Worm (Caenorhabditis elegans) whole organism, L3 larva: Measurements from ENCODE around the gene pqm-1.

Source experiments
- R02D3.7 ChIP-seq: fragments of 150-350 bp; optimal IDR thresholded peaks from 2 replicates; lab custom pipeline; 2014; ENCODE audit warnings: missing biosample characterization, missing genetic modification characterization
- ZK546.5 ChIP-seq: sonication (generic microtip); optimal IDR thresholded peaks from 2 replicates; lab custom pipeline; 2017; ENCODE audit warnings: missing biosample characterization, missing genetic modification characterization
- aly-2 ChIP-seq: fragments of 150-350 bp; optimal IDR thresholded peaks from 2 replicates; lab custom pipeline; 2014; ENCODE audit warnings: missing biosample characterization, missing genetic modification characterization
- ama-1 ChIP-seq: fragments of 150-350 bp; optimal IDR thresholded peaks from 2 replicates; lab custom pipeline; 2018
- ceh-16 ChIP-seq: sonication (generic microtip); optimal IDR thresholded peaks from 2 replicates; lab custom pipeline; 2017; ENCODE audit warnings: missing biosample characterization, missing genetic modification characterization
- ceh-9 ChIP-seq: sonication (generic microtip); optimal IDR thresholded peaks from 2 replicates; lab custom pipeline; 2018; ENCODE audit warnings: missing biosample characterization, missing genetic modification characterization
- daf-12 ChIP-seq: fragments of 150-350 bp; optimal IDR thresholded peaks from 2 replicates; lab custom pipeline; 2014; ENCODE audit warnings: missing biosample characterization, missing genetic modification reagents, missing genetic modification characterization
- egl-5 ChIP-seq: fragments of 150-350 bp; optimal IDR thresholded peaks from 2 replicates; lab custom pipeline; 2017; ENCODE audit warnings: missing biosample characterization, missing genetic modification reagents, missing genetic modification characterization, inconsistent platforms
- elt-1 ChIP-seq: fragments of 150-350 bp; optimal IDR thresholded peaks from 2 replicates; lab custom pipeline; 2014; ENCODE audit warnings: missing biosample characterization, missing genetic modification characterization
- elt-2 ChIP-seq: sonication (generic microtip); optimal IDR thresholded peaks from 2 replicates; lab custom pipeline; 2016; ENCODE audit warnings: missing genetic modification reagents, mild to moderate bottlenecking, missing genetic modification characterization, missing compliant biosample characterization
- elt-3 ChIP-seq, 3 experiments: fragments of 150-350 bp in 1 of 3; sonication (generic microtip) in 2 of 3; optimal IDR thresholded peaks; 2 replicates in 2 of 3; 4 replicates in 1 of 3; lab custom pipeline; 2014 to 2017; ENCODE audit warnings: missing biosample characterization in 3 of 3, missing genetic modification characterization in 3 of 3
- fkh-10 ChIP-seq: sonication (generic microtip); optimal IDR thresholded peaks from 2 replicates; lab custom pipeline; 2017; ENCODE audit warnings: missing biosample characterization, missing genetic modification reagents, missing genetic modification characterization
- fos-1 ChIP-seq: fragments of 150-350 bp; optimal IDR thresholded peaks from 2 replicates; lab custom pipeline; 2014; ENCODE audit warnings: missing biosample characterization, missing genetic modification characterization
- hmg-11 ChIP-seq: sonication (generic microtip); optimal IDR thresholded peaks from 2 replicates; lab custom pipeline; 2016; ENCODE audit warnings: missing genetic modification characterization, missing compliant biosample characterization
- jun-1 ChIP-seq: fragments of 150-350 bp; optimal IDR thresholded peaks from 2 replicates; lab custom pipeline; 2014; ENCODE audit warnings: missing biosample characterization, missing genetic modification reagents, missing genetic modification characterization
- lin-15B ChIP-seq: fragments of 150-350 bp; optimal IDR thresholded peaks from 2 replicates; lab custom pipeline; 2014; ENCODE audit warnings: missing biosample characterization, missing genetic modification characterization
- lin-39 ChIP-seq: fragments of 150-350 bp; optimal IDR thresholded peaks from 2 replicates; lab custom pipeline; 2018; ENCODE audit warnings: missing biosample characterization, missing genetic modification reagents, missing genetic modification characterization
- lsy-12 ChIP-seq: sonication (generic microtip); optimal IDR thresholded peaks from 2 replicates; lab custom pipeline; 2016; ENCODE audit warnings: mild to moderate bottlenecking, missing genetic modification characterization, missing compliant biosample characterization
- mdl-1 ChIP-seq: fragments of 150-350 bp; optimal IDR thresholded peaks from 2 replicates; lab custom pipeline; 2014; ENCODE audit warnings: missing biosample characterization, missing genetic modification characterization
- mml-1 ChIP-seq: fragments of 150-350 bp; sonication (generic microtip); optimal IDR thresholded peaks from 3 replicates; lab custom pipeline; 2014; ENCODE audit warnings: missing biosample characterization, missing genetic modification characterization
- nfya-1 ChIP-seq: sonication (generic microtip); optimal IDR thresholded peaks from 2 replicates; lab custom pipeline; 2017; ENCODE audit warnings: missing genetic modification characterization, mild to moderate bottlenecking, missing compliant biosample characterization, antibody characterized with exemption, moderate library complexity; ENCODE audit not compliant: insufficient read depth
- nhr-12 ChIP-seq: fragments of 150-350 bp; optimal IDR thresholded peaks from 2 replicates; lab custom pipeline; 2014; ENCODE audit warnings: missing biosample characterization, missing genetic modification characterization
- nhr-23 ChIP-seq: fragments of 150-350 bp; optimal IDR thresholded peaks from 2 replicates; lab custom pipeline; 2014; ENCODE audit warnings: missing biosample characterization, missing genetic modification reagents, missing genetic modification characterization
- nhr-237 ChIP-seq: fragments of 150-350 bp; optimal IDR thresholded peaks from 2 replicates; lab custom pipeline; 2014; ENCODE audit warnings: missing biosample characterization, missing genetic modification characterization
- nhr-25 ChIP-seq: sonication (generic microtip); optimal IDR thresholded peaks from 2 replicates; lab custom pipeline; 2017; ENCODE audit warnings: missing biosample characterization, missing genetic modification characterization
- nhr-28 ChIP-seq: fragments of 150-350 bp; optimal IDR thresholded peaks from 2 replicates; lab custom pipeline; 2014; ENCODE audit warnings: missing biosample characterization, missing genetic modification characterization
- nhr-43 ChIP-seq: sonication (generic microtip); optimal IDR thresholded peaks from 2 replicates; lab custom pipeline; 2016; ENCODE audit warnings: mild to moderate bottlenecking, missing genetic modification characterization, missing compliant biosample characterization; ENCODE audit not compliant: poor library complexity, severe bottlenecking
- nhr-67 ChIP-seq: fragments of 150-350 bp; optimal IDR thresholded peaks from 2 replicates; lab custom pipeline; 2014; ENCODE audit warnings: missing biosample characterization, missing genetic modification characterization
- nhr-76 ChIP-seq: fragments of 150-350 bp; sonication (generic microtip); optimal IDR thresholded peaks from 5 replicates; lab custom pipeline; 2014; ENCODE audit warnings: missing biosample characterization, missing genetic modification characterization
- nhr-77 ChIP-seq: fragments of 150-350 bp; optimal IDR thresholded peaks from 2 replicates; lab custom pipeline; 2014; ENCODE audit warnings: missing biosample characterization, missing genetic modification characterization
- pha-4 ChIP-seq: fragments of 150-350 bp; optimal IDR thresholded peaks from 2 replicates; lab custom pipeline; 2014; ENCODE audit warnings: missing biosample characterization, missing genetic modification reagents, missing genetic modification characterization
- pqm-1 ChIP-seq: fragments of 150-350 bp; optimal IDR thresholded peaks from 2 replicates; lab custom pipeline; 2017; ENCODE audit warnings: missing biosample characterization, missing genetic modification characterization, inconsistent platforms
- sea-2 ChIP-seq: fragments of 150-350 bp; sonication (generic microtip); optimal IDR thresholded peaks from 4 replicates; lab custom pipeline; 2014; ENCODE audit warnings: missing biosample characterization, missing genetic modification reagents, missing genetic modification characterization
- skn-1 ChIP-seq: fragments of 150-350 bp; optimal IDR thresholded peaks from 2 replicates; lab custom pipeline; 2014; ENCODE audit warnings: missing biosample characterization, missing genetic modification characterization
- snpc-4 ChIP-seq: fragments of 150-350 bp; optimal IDR thresholded peaks from 2 replicates; lab custom pipeline; 2014; ENCODE audit warnings: missing biosample characterization, missing genetic modification characterization
- tbx-2 ChIP-seq: sonication (generic microtip); optimal IDR thresholded peaks from 2 replicates; lab custom pipeline; 2016; ENCODE audit warnings: mild to moderate bottlenecking, missing genetic modification characterization, missing compliant biosample characterization
- unc-39 ChIP-seq: sonication (generic microtip); optimal IDR thresholded peaks from 4 replicates; lab custom pipeline; 2017; ENCODE audit warnings: missing biosample characterization, missing genetic modification characterization
- unc-62 ChIP-seq: fragments of 150-350 bp; sonication (generic microtip); optimal IDR thresholded peaks from 4 replicates; lab custom pipeline; 2014; ENCODE audit warnings: missing biosample characterization, missing genetic modification reagents, missing genetic modification characterization
- zag-1 ChIP-seq: fragments of 150-350 bp; optimal IDR thresholded peaks from 2 replicates; lab custom pipeline; 2014; ENCODE audit warnings: missing biosample characterization, missing genetic modification characterization
- ztf-4 ChIP-seq: fragments of 150-350 bp; optimal IDR thresholded peaks from 2 replicates; lab custom pipeline; 2014; ENCODE audit warnings: missing biosample characterization, missing genetic modification characterization

pqm-1 gene

DNA sequence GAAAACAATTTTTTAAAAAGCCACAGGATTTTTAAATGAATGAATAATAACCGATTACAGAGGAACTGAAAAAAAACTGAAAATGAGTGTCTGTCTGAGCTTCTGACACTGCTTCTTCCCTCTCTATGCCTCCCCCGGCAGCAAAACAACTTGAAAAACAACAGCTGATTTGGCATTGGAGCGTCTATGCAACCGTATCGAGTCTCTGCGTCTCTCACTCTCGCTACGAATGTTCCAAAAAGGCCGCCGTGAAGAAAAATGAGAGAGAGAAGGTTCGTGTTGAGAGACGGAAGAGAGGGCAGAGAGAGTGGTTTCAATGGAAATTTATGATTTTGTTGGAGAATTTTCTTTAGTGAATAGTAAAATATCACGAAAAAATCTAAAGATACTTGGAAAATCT is 49.3 kb downstream of the pqm-1 start:
- TF ChIP-seq snpc-4 (tag; lab: Kevin White, UChicago) (peak; percentile 49), pha-4 (peak; percentile 84), nhr-23 (tag; lab: Kevin White, UChicago) (peak; percentile 72), lin-39 (tag; lab: Kevin White, UChicago) (peak; percentile 79), nhr-67 (tag; lab: Kevin White, UChicago) (no peak), daf-12 (tag; lab: Kevin White, UChicago) (no peak), nhr-25 (tag; lab: Kevin White, UChicago) (peak; percentile 83), nhr-28 (tag; lab: Kevin White, UChicago) (no peak), nfya-1 (tag; lab: Kevin White, UChicago) (peak; percentile 76), unc-62 (GFP tag; lab: Kevin White, UChicago) (no peak), tbx-2 (tag; lab: Kevin White, UChicago) (no peak), egl-5 (tag; lab: Kevin White, UChicago) (peak; percentile 80), jun-1 (tag; lab: Kevin White, UChicago) (no peak), ztf-4 (tag; lab: Kevin White, UChicago) (no peak), nhr-12 (no peak), nhr-237 (no peak), sea-2 (GFP tag; lab: Kevin White, UChicago) (no peak), pqm-1 (peak; percentile 29), unc-39 (tag; lab: Kevin White, UChicago) (no peak), R02D3.7 (tag; lab: Kevin White, UChicago) (no peak), hmg-11 (tag; lab: Kevin White, UChicago) (peak; percentile 11), elt-2 (tag; lab: Kevin White, UChicago) (peak; percentile 48), fkh-10 (GFP tag; lab: Kevin White, UChicago) (no peak), elt-1 (tag; lab: Kevin White, UChicago) (no peak), nhr-43 (no peak), lsy-12 (tag; lab: Kevin White, UChicago) (no peak), mdl-1 (tag; lab: Kevin White, UChicago) (no peak), ceh-9 (tag; lab: Kevin White, UChicago) (no peak), nhr-76 (tag; lab: Kevin White, UChicago) (no peak), lin-15B (tag; lab: Kevin White, UChicago) (peak; percentile 82), mml-1 (tag; lab: Kevin White, UChicago) (no peak)

DNA sequence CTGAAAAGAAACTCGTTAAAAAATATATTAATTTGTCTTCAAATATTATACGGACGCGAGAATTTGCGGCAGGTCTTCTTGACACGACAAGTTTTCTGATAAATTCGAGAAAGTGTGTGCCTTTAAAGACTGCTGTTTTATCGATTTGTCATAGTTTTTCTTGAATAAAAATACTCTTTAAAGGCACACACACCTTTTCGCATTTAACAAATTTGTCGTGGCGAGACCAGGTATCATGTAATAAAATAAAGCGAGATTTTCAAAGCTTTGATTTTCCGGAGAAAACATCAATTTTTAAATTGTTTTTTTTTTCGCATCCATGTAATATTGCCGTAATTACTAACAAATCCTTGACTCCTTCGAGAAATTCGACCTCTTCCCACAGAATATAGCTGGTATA is 51.2 kb downstream of the pqm-1 start:
- TF ChIP-seq pqm-1, result no peak
- no peak for TF ChIP-seq fos-1 (tag; lab: Kevin White, UChicago)
- TF ChIP-seq snpc-4 (tag; lab: Kevin White, UChicago), result no peak
- no peak for TF ChIP-seq nhr-76 (tag; lab: Kevin White, UChicago)
- no peak for TF ChIP-seq nhr-237
- TF ChIP-seq nhr-12, result no peak
- TF ChIP-seq nhr-67 (tag; lab: Kevin White, UChicago), result no peak
- no peak for TF ChIP-seq elt-3 (tag; optimal IDR thresholded peaks at IDR 0.05; lab: Kevin White, UChicago)
- TF ChIP-seq hmg-11 (tag; lab: Kevin White, UChicago), result no peak
- TF ChIP-seq nhr-25 (tag; lab: Kevin White, UChicago), result no peak
- TF ChIP-seq skn-1 (tag; lab: Kevin White, UChicago), result no peak
- TF ChIP-seq ama-1 (lab: Kevin White, UChicago), result no peak
- TF ChIP-seq ceh-16, result no peak
- no peak for TF ChIP-seq nhr-77 (tag; lab: Kevin White, UChicago)
- no peak for TF ChIP-seq zag-1
- TF ChIP-seq fkh-10 (GFP tag; lab: Kevin White, UChicago), result no peak
- TF ChIP-seq ztf-4 (tag; lab: Kevin White, UChicago), result no peak
- no peak for TF ChIP-seq elt-2 (tag; lab: Kevin White, UChicago)
- TF ChIP-seq ZK546.5 (tag; lab: Kevin White, UChicago), result no peak
- TF ChIP-seq aly-2 (tag; lab: Kevin White, UChicago), result no peak
